Worm (Caenorhabditis elegans): ENCODE data around the gene arcp-1.

The arcp-1 gene

DNA sequence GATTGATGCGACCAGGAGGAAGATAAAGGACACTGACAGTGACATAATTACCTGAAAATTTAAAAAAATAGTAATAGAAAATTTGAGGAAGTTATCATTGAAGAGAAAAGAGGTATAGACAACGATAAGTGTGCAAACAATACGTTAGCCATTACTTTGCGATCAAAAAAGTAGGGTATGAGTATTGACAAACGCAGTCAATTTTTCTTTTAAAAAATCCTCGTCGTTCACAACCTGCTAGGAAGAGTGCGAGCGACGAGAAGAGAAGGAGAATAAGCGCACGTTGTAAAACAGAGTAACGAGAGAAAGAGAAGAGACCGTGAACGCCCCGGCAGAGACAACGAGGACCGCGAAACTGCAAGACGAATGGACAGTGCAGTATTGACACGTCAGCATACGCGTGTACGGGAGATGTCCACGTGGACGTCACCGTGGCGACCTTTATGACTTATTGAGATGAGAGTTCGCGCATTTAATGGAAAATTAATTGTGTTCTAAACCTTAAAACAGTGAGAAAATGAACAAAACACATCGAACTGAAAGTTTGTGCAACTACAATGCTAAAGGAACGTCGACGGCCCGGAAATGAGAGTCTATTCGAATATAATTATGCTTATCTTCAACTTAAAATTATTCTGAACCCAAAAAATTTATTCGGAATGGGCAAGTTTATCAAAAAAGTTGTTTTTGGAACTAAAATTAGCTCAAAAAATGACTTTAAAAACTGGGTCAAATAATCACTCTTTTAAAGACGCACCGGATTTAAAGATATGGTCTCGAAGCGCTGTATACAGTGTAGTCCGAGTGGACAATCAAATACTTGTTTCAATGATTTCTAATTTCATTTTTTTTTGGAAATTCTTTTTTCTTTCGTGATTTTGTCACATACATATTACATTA is 57.6 kb downstream of the arcp-1 start, which contains the start of the genes pdi-1 and C14B1.2 (continued):
- no peak for TF ChIP-seq ces-1 (GFP tag; optimal IDR thresholded peaks at IDR 0.05)
- TF ChIP-seq nhr-77 (tag; optimal IDR thresholded peaks at IDR 0.05), result peak; percentile 35
- TF ChIP-seq hif-1 (tag; optimal IDR thresholded peaks at IDR 0.05), result peak in 1 of 2 experiments; percentile 41
- no peak for TF ChIP-seq cey-2 (tag; optimal IDR thresholded peaks at IDR 0.05; ENCODE audit: borderline replicate concordance, insufficient read depth)
- TF ChIP-seq dmd-9 (GFP tag; IDR thresholded peaks at IDR 0.05), result no peak
- TF ChIP-seq Y75B8A.6 (GFP tag; IDR thresholded peaks at IDR 0.05), result 0 out of 2 replicates have a peak, but pooled peaks have one; percentile 37
- TF ChIP-seq dve-1 (tag; optimal IDR thresholded peaks at IDR 0.05; ENCODE audit: insufficient read depth), result peak; percentile 87
- no peak for TF ChIP-seq php-3 (GFP tag; IDR thresholded peaks at IDR 0.05)
- TF ChIP-seq daf-8 (GFP tag; IDR thresholded peaks at IDR 0.05), result no peak
- TF ChIP-seq nhr-42 (GFP tag; IDR thresholded peaks at IDR 0.05), result no peak
- TF ChIP-seq jun-1 (tag; optimal IDR thresholded peaks at IDR 0.05), result no peak
- TF ChIP-seq lin-13 (GFP tag; optimal IDR thresholded peaks at IDR 0.05), result peak; percentile 59
- TF ChIP-seq daf-12 (tag; optimal IDR thresholded peaks at IDR 0.05), result no peak
- TF ChIP-seq zip-2 (tag; optimal IDR thresholded peaks at IDR 0.05), result no peak
- no peak for TF ChIP-seq lir-3 (tag; optimal IDR thresholded peaks at IDR 0.05)
- TF ChIP-seq dmd-6 (GFP tag; IDR thresholded peaks at IDR 0.05), result peak; percentile 74
- TF ChIP-seq F49E8.2 (tag; optimal IDR thresholded peaks at IDR 0.05; ENCODE audit: borderline replicate concordance), result no peak
- peak; percentile 63; the same call in 1 of the 2 replicates for TF ChIP-seq zfp-3 (GFP tag; conservative IDR thresholded peaks at IDR 0.05)
- peak; percentile 75 to 89 for TF ChIP-seq mdl-1 (tag; optimal IDR thresholded peaks at IDR 0.05)
- no peak for TF ChIP-seq F37D6.2 (tag; optimal IDR thresholded peaks at IDR 0.05)
- no peak for TF ChIP-seq nhr-76 (tag; optimal IDR thresholded peaks at IDR 0.05)
- TF ChIP-seq F26F4.8 (GFP tag; conservative IDR thresholded peaks at IDR 0.05), result no peak
- TF ChIP-seq ceh-28 (tag; optimal IDR thresholded peaks at IDR 0.05), result no peak
- TF ChIP-seq spr-3 (GFP tag; optimal IDR thresholded peaks at IDR 0.05), result no peak
- no peak for TF ChIP-seq vab-7 (GFP tag; IDR thresholded peaks at IDR 0.05)
- TF ChIP-seq egl-27 (tag; optimal IDR thresholded peaks at IDR 0.05), result no peak
- TF ChIP-seq Y48G9A.11 (GFP tag; IDR thresholded peaks at IDR 0.05), result no peak
- no peak for TF ChIP-seq madf-5 (GFP tag; IDR thresholded peaks at IDR 0.05)
- TF ChIP-seq attf-4 (tag; optimal IDR thresholded peaks at IDR 0.05), result no peak
- no peak for TF ChIP-seq saeg-2 (GFP tag; IDR thresholded peaks at IDR 0.05)
- TF ChIP-seq spr-1 (tag; optimal IDR thresholded peaks at IDR 0.05), result peak; percentile 28
- peak; percentile 66; the same call in 1 of the 2 replicates for TF ChIP-seq hmg-1.1 (GFP tag; IDR thresholded peaks at IDR 0.05)
- no peak; the same call in 1 of the 2 replicates for TF ChIP-seq madf-9 (GFP tag; conservative IDR thresholded peaks at IDR 0.05)
- TF ChIP-seq pqm-1 (tag; optimal IDR thresholded peaks at IDR 0.05), result peak; percentile 40
- TF ChIP-seq nhr-28 (tag; optimal IDR thresholded peaks at IDR 0.05), result peak; percentile 55
- TF ChIP-seq T26A8.4 (GFP tag; IDR thresholded peaks at IDR 0.05), result no peak
- TF ChIP-seq mep-1 (tag; optimal IDR thresholded peaks at IDR 0.05), result peak; percentile 64
- no peak for TF ChIP-seq duxl-1 (tag; optimal IDR thresholded peaks at IDR 0.05; ENCODE audit: poor library complexity)
- no peak for TF ChIP-seq aha-1 (tag)
- no peak for TF ChIP-seq unc-130 (GFP tag; optimal IDR thresholded peaks at IDR 0.05)
- TF ChIP-seq pha-4 (GFP tag; IDR thresholded peaks at IDR 0.05), result peak; percentile 54; the same call in 1 of the 2 replicates
- TF ChIP-seq pha-4 (tag; optimal IDR thresholded peaks at IDR 0.05), result no peak
- TF ChIP-seq ztf-11 (tag; optimal IDR thresholded peaks at IDR 0.05), result no peak
- TF ChIP-seq R02D3.7 (tag; optimal IDR thresholded peaks at IDR 0.05), result no peak
- no peak for TF ChIP-seq ceh-32 (tag; optimal IDR thresholded peaks at IDR 0.05; ENCODE audit: poor library complexity)
- TF ChIP-seq hlh-30 (tag; optimal IDR thresholded peaks at IDR 0.05; ENCODE audit: insufficient read depth), result peak; percentile 71
- no peak for TF ChIP-seq dmd-8 (GFP tag; IDR thresholded peaks at IDR 0.05)
- TF ChIP-seq tra-1 (GFP tag; IDR thresholded peaks at IDR 0.05), result 0 out of 2 replicates have a peak, but pooled peaks have one; percentile 51
- TF ChIP-seq skn-1 (tag; optimal IDR thresholded peaks at IDR 0.05), result no peak

Data from whole organism, L4 larva.